Worm (Caenorhabditis elegans): ENCODE measurements around the gene C37C3.12.

DNA sequence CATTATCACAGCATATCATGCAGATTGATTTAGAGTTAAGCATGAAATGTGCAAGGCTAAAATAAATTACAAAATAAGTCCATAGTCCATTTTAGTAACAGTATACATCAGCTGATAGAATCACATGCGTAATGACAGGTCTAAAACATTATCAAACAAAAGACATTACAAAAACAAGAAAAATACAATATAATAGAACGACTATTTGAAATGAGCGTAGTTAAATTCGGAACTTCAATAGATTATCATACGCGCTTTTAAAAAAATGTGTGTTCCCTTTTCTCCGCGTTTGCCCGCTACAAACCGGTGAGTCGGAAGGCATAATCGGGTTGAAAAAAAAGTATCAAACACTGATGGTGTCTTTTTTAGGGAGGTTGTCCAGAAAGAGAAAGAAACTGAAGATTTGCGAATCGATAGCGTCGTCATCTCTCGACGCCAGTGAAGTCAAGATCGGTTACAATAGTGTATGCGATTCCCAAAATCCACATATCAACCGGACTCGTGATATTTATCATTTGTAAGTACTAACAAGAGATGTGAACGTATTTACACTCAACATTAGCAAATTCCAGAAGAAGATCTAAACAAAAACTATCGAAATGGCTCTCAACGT is 16.1 kb upstream of the C37C3.12 start, which contains the start of gene C37C3.2:
- TF ChIP-seq W03F9.2 (tag; optimal IDR thresholded peaks at IDR 0.05) (no peak), him-1 (tag; optimal IDR thresholded peaks at IDR 0.05) (no peak)
